Worm (Caenorhabditis elegans) whole organism, young adult: ENCODE data around the gene skr-17.
A peak's percentile ranks its signal among the peaks of the same experiment; 100 is the strongest.

Source experiments
- B0336.3 ChIP-seq: fragments of 200-800 bp; sonication (Bioruptor generic); IDR thresholded peaks from 2 replicates; pipeline ENCODE4 v1.3.6; 2022; ENCODE audit warnings: missing genetic modification characterization, missing compliant biosample characterization
- C06A6.2 ChIP-seq: fragments of 200-800 bp; sonication (Bioruptor generic); conservative IDR thresholded peaks from 2 replicates; pipeline ENCODE4 v1.3.6; 2022; ENCODE audit warnings: missing genetic modification characterization, missing compliant biosample characterization
- F22D6.2 ChIP-seq: sonication (generic microtip); optimal IDR thresholded peaks from 2 replicates; lab custom pipeline; 2016; ENCODE audit warnings: mild to moderate bottlenecking, missing genetic modification characterization, missing compliant biosample characterization
- F33H1.4 ChIP-seq: fragments of 200-800 bp; sonication (Bioruptor generic); IDR thresholded peaks from 2 replicates; pipeline ENCODE4 v1.3.6; 2022; ENCODE audit warnings: missing genetic modification reagents, missing genetic modification characterization, missing compliant biosample characterization
- F49E8.2 ChIP-seq: sonication (generic microtip); optimal IDR thresholded peaks from 3 replicates; lab custom pipeline; 2017; ENCODE audit warnings: missing genetic modification characterization, mild to moderate bottlenecking, missing compliant biosample characterization, antibody characterized with exemption, moderate library complexity; ENCODE audit not compliant: insufficient read depth
- F55B11.4 ChIP-seq: sonication (generic microtip); optimal IDR thresholded peaks from 2 replicates; lab custom pipeline; 2016; ENCODE audit warnings: missing compliant biosample characterization, missing genetic modification characterization, borderline replicate concordance; ENCODE audit not compliant: insufficient read depth
- F57A8.1 ChIP-seq: fragments of 200-800 bp; sonication (Bioruptor generic); optimal IDR thresholded peaks from 2 replicates; lab custom pipeline; 2018; ENCODE audit warnings: mild to moderate bottlenecking, missing genetic modification characterization, moderate library complexity, missing compliant biosample characterization
- Y53G8AR.9 ChIP-seq: fragments of 200-800 bp; sonication (Bioruptor generic); conservative IDR thresholded peaks from 2 replicates; pipeline ENCODE4 v1.3.6; 2022; ENCODE audit warnings: missing genetic modification reagents, missing genetic modification characterization, missing compliant biosample characterization
- Y56A3A.18 ChIP-seq: fragments of 200-800 bp; sonication (Bioruptor generic); IDR thresholded peaks from 2 replicates; pipeline ENCODE4 v1.3.6; 2022; ENCODE audit warnings: missing genetic modification reagents, missing genetic modification characterization, missing compliant biosample characterization
- Y67H2A.10 ChIP-seq: fragments of 200-800 bp; sonication (Bioruptor generic); conservative IDR thresholded peaks from 2 replicates; pipeline ENCODE4 v1.3.6; 2022; ENCODE audit warnings: missing genetic modification reagents, missing genetic modification characterization, missing compliant biosample characterization
- Y79H2A.3 ChIP-seq: fragments of 200-800 bp; sonication (Bioruptor generic); conservative IDR thresholded peaks from 2 replicates; pipeline ENCODE4 v1.3.6; 2022; ENCODE audit warnings: missing genetic modification reagents, missing genetic modification characterization, missing compliant biosample characterization
- Y95B8A.8 ChIP-seq: fragments of 200-800 bp; sonication (Bioruptor generic); IDR thresholded peaks from 2 replicates; pipeline ENCODE4 v1.3.6; 2022; ENCODE audit warnings: missing genetic modification reagents, missing genetic modification characterization, missing compliant biosample characterization
- akir-1 ChIP-seq: fragments of 200-800 bp; sonication (Bioruptor generic); optimal IDR thresholded peaks from 2 replicates; lab custom pipeline; 2018; ENCODE audit warnings: mild to moderate bottlenecking, missing genetic modification characterization, moderate library complexity, missing compliant biosample characterization
- ama-1 ChIP-seq, 3 experiments: fragments of 150-350 bp in 1 of 3; sonication (generic microtip) in 2 of 3; optimal IDR thresholded peaks; 2 replicates each; lab custom pipeline; 2014 to 2018; ENCODE audit warnings: missing biosample characterization in 2 of 3, missing genetic modification characterization in 2 of 3, missing genetic modification reagents in 2 of 3
- aptf-2 ChIP-seq: fragments of 200-800 bp; sonication (Bioruptor generic); conservative IDR thresholded peaks from 2 replicates; pipeline ENCODE4 v1.3.6; 2022; ENCODE audit warnings: missing genetic modification reagents, missing genetic modification characterization, missing compliant biosample characterization
- atf-7 ChIP-seq: sonication (generic microtip); optimal IDR thresholded peaks from 2 replicates; lab custom pipeline; 2017; ENCODE audit warnings: mild to moderate bottlenecking, missing genetic modification characterization, missing compliant biosample characterization
- bed-1 ChIP-seq: fragments of 200-800 bp; sonication (Bioruptor generic); IDR thresholded peaks from 2 replicates; pipeline ENCODE4 v1.3.6; 2022; ENCODE audit warnings: missing genetic modification reagents, missing genetic modification characterization, missing compliant biosample characterization
- cebp-1 ChIP-seq, 2 experiments: fragments of 200-800 bp in 1 of 2; sonication (Bioruptor generic) in 1 of 2; sonication (generic microtip) in 1 of 2; IDR thresholded peaks in 1 of 2; optimal IDR thresholded peaks in 1 of 2; 2 replicates each; pipeline versions ENCODE4 v1.3.6 to Lab custom; 2017 to 2022; ENCODE audit warnings: missing compliant biosample characterization in 2 of 2, missing genetic modification characterization in 2 of 2, mild to moderate bottlenecking in 1 of 2, missing genetic modification reagents in 1 of 2, moderate library complexity in 1 of 2
- cebp-2 ChIP-seq: fragments of 200-800 bp; sonication (Bioruptor generic); IDR thresholded peaks from 2 replicates; pipeline ENCODE4 v1.3.6; 2022; ENCODE audit warnings: missing genetic modification characterization, missing compliant biosample characterization
- ceh-58 ChIP-seq: fragments of 200-800 bp; sonication (Bioruptor generic); IDR thresholded peaks from 2 replicates; pipeline ENCODE4 v1.3.6; 2022; ENCODE audit warnings: missing genetic modification characterization, missing compliant biosample characterization
- ceh-91 ChIP-seq: fragments of 200-800 bp; sonication (Bioruptor generic); IDR thresholded peaks from 2 replicates; pipeline ENCODE4 v1.3.6; 2022; ENCODE audit warnings: missing genetic modification reagents, missing genetic modification characterization, missing compliant biosample characterization
- dox-1 ChIP-seq: fragments of 200-800 bp; sonication (Bioruptor generic); IDR thresholded peaks from 2 replicates; pipeline ENCODE4 v1.3.6; 2022; ENCODE audit warnings: missing genetic modification reagents, missing genetic modification characterization, missing compliant biosample characterization
- egrh-3 ChIP-seq: fragments of 200-800 bp; sonication (Bioruptor generic); IDR thresholded peaks from 2 replicates; pipeline ENCODE4 v1.3.6; 2022; ENCODE audit warnings: missing genetic modification reagents, missing genetic modification characterization, missing compliant biosample characterization
- fkh-3 ChIP-seq: sonication (generic microtip); optimal IDR thresholded peaks from 2 replicates; lab custom pipeline; 2016; ENCODE audit warnings: mild to moderate bottlenecking, missing genetic modification characterization, missing compliant biosample characterization
- him-1 ChIP-seq: sonication (generic microtip); optimal IDR thresholded peaks from 2 replicates; lab custom pipeline; 2016; ENCODE audit warnings: missing genotype, missing genetic modification reagents, missing genetic modification characterization, missing compliant biosample characterization
- hmg-1.2 ChIP-seq: fragments of 200-800 bp; sonication (Bioruptor generic); IDR thresholded peaks from 2 replicates; pipeline ENCODE4 v1.3.6; 2022; ENCODE audit warnings: missing genetic modification reagents, missing genetic modification characterization, missing compliant biosample characterization
- hrde-1 ChIP-seq: sonication (generic microtip); optimal IDR thresholded peaks from 2 replicates; lab custom pipeline; 2016; ENCODE audit warnings: missing genetic modification characterization, mild to moderate bottlenecking, missing compliant biosample characterization, moderate library complexity, missing genotype, missing genetic modification reagents, borderline replicate concordance
- hsf-1 ChIP-seq: fragments of 200-800 bp; sonication (Bioruptor generic); IDR thresholded peaks from 2 replicates; pipeline ENCODE4 v1.3.6; 2022; ENCODE audit warnings: missing genetic modification reagents, missing genetic modification characterization, missing compliant biosample characterization
- let-526 ChIP-seq: fragments of 200-800 bp; sonication (Bioruptor generic); IDR thresholded peaks from 2 replicates; pipeline ENCODE4 v1.3.6; 2022; ENCODE audit warnings: missing genetic modification reagents, missing genetic modification characterization, missing compliant biosample characterization
- lin-26 ChIP-seq: fragments of 200-800 bp; sonication (Bioruptor generic); IDR thresholded peaks from 2 replicates; pipeline ENCODE4 v1.3.6; 2022; ENCODE audit warnings: missing genetic modification reagents, missing genetic modification characterization, missing compliant biosample characterization
- lin-35 ChIP-seq, 3 experiments: fragments of 150-350 bp in 2 of 3; sonication (generic microtip) in 1 of 3; optimal IDR thresholded peaks; 2 replicates each; lab custom pipeline; 2014 to 2018; ENCODE audit warnings: missing biosample characterization in 3 of 3, missing genetic modification characterization in 3 of 3, missing genetic modification reagents in 3 of 3
- madf-10 ChIP-seq: sonication (generic microtip); optimal IDR thresholded peaks from 2 replicates; lab custom pipeline; 2016; ENCODE audit warnings: mild to moderate bottlenecking, missing genetic modification characterization, missing compliant biosample characterization
- madf-6 ChIP-seq: fragments of 200-800 bp; sonication (Bioruptor generic); IDR thresholded peaks from 2 replicates; pipeline ENCODE4 v1.3.6; 2022; ENCODE audit warnings: missing genetic modification reagents, missing genetic modification characterization, missing compliant biosample characterization
- nfya-1 ChIP-seq: sonication (generic microtip); optimal IDR thresholded peaks from 2 replicates; lab custom pipeline; 2017; ENCODE audit warnings: antibody characterized with exemption, missing compliant biosample characterization, missing genetic modification characterization, borderline replicate concordance; ENCODE audit not compliant: insufficient read depth
- nhr-80 ChIP-seq: sonication (generic microtip); optimal IDR thresholded peaks from 2 replicates; lab custom pipeline; 2016; ENCODE audit warnings: missing genetic modification characterization, missing compliant biosample characterization
- pbrm-1 ChIP-seq: fragments of 200-800 bp; sonication (Bioruptor generic); IDR thresholded peaks from 2 replicates; pipeline ENCODE4 v1.3.6; 2022; ENCODE audit warnings: missing genetic modification reagents, missing genetic modification characterization, missing compliant biosample characterization
- rpc-1 ChIP-seq, 2 experiments: fragments of 150-350 bp in 1 of 2; sonication (generic microtip) in 1 of 2; optimal IDR thresholded peaks; 2 replicates each; lab custom pipeline; 2014 to 2018; ENCODE audit warnings: missing biosample characterization in 1 of 2, missing genetic modification characterization in 1 of 2, missing genetic modification reagents in 1 of 2, missing genotype in 1 of 2
- sdz-38 ChIP-seq: sonication (generic microtip); optimal IDR thresholded peaks from 2 replicates; lab custom pipeline; 2016; ENCODE audit warnings: missing genotype, missing genetic modification characterization, missing compliant biosample characterization
- sea-2 ChIP-seq: fragments of 200-800 bp; sonication (Bioruptor generic); IDR thresholded peaks from 2 replicates; pipeline ENCODE4 v1.3.6; 2022; ENCODE audit warnings: missing genetic modification characterization, missing compliant biosample characterization
- snpc-1.3 ChIP-seq: sonication (generic microtip); optimal IDR thresholded peaks from 2 replicates; lab custom pipeline; 2017; ENCODE audit warnings: missing genetic modification characterization, mild to moderate bottlenecking, missing compliant biosample characterization, antibody characterized with exemption, moderate library complexity, missing genotype, missing genetic modification reagents; ENCODE audit not compliant: insufficient read depth
- sptf-2 ChIP-seq: fragments of 200-800 bp; sonication (Bioruptor generic); optimal IDR thresholded peaks from 2 replicates; lab custom pipeline; 2018; ENCODE audit warnings: mild to moderate bottlenecking, missing genetic modification characterization, missing compliant biosample characterization
- tbp1 ChIP-seq: fragments of 200-800 bp; sonication (Bioruptor generic); optimal IDR thresholded peaks from 2 replicates; lab custom pipeline; 2018; ENCODE audit warnings: mild to moderate bottlenecking, missing genetic modification characterization, missing compliant biosample characterization
- tlf-1 ChIP-seq: fragments of 200-800 bp; sonication (Bioruptor generic); optimal IDR thresholded peaks from 2 replicates; lab custom pipeline; 2018; ENCODE audit warnings: mild to moderate bottlenecking, missing genetic modification characterization, missing compliant biosample characterization
- unc-62 ChIP-seq: fragments of 150-350 bp; optimal IDR thresholded peaks from 2 replicates; lab custom pipeline; 2014; ENCODE audit warnings: missing biosample characterization, missing genetic modification reagents, missing genetic modification characterization
- ztf-22 ChIP-seq: fragments of 200-800 bp; sonication (Bioruptor generic); optimal IDR thresholded peaks from 2 replicates; lab custom pipeline; 2018; ENCODE audit warnings: mild to moderate bottlenecking, missing genetic modification characterization, moderate library complexity, missing compliant biosample characterization
- ztf-25 ChIP-seq: fragments of 200-800 bp; sonication (Bioruptor generic); IDR thresholded peaks from 2 replicates; pipeline ENCODE4 v1.3.6; 2022; ENCODE audit warnings: missing genetic modification reagents, missing genetic modification characterization, missing compliant biosample characterization
- ztf-6 ChIP-seq: fragments of 200-800 bp; sonication (Bioruptor generic); IDR thresholded peaks from 2 replicates; pipeline ENCODE4 v1.3.6; 2022; ENCODE audit warnings: missing genetic modification reagents, missing genetic modification characterization, missing compliant biosample characterization

skr-17 gene

ce11 chrII:7808950-7809349 is 25.6 kb downstream of the skr-17 start:
- TF ChIP-seq let-526 (no peak), pbrm-1 (GFP tag; lab: Robert Waterston, UW) (no peak), B0336.3 (GFP tag; lab: Robert Waterston, UW) (peak; percentile 59; the same call in 1 of the 2 replicates), madf-10 (peak; percentile 3), F49E8.2 (tag; lab: Kevin White, UChicago) (no peak), aptf-2 (no peak), unc-62 (GFP tag; lab: Kevin White, UChicago) (no peak), C06A6.2 (GFP tag; lab: Robert Waterston, UW) (no peak), ceh-91 (GFP tag; lab: Robert Waterston, UW) (no peak), cebp-2 (GFP tag; lab: Robert Waterston, UW) (no peak), snpc-1.3 (no peak), hsf-1 (GFP tag; lab: Robert Waterston, UW) (no peak), egrh-3 (no peak), rpc-1 (optimal IDR thresholded peaks at IDR 0.05; lab: Kevin White, UChicago) (no peak), rpc-1 (tag; optimal IDR thresholded peaks at IDR 0.05; lab: Kevin White, UChicago) (no peak), hrde-1 (no peak), bed-1 (GFP tag; lab: Robert Waterston, UW) (no peak), tlf-1 (no peak), ztf-22 (GFP tag; lab: Kevin White, UChicago) (peak; percentile 41), atf-7 (tag; lab: Kevin White, UChicago) (no peak), ama-1 (optimal IDR thresholded peaks at IDR 0.05; lab: Kevin White, UChicago) (no peak), ama-1 (GFP tag; optimal IDR thresholded peaks at IDR 0.05; lab: Kevin White, UChicago) (no peak), lin-26 (GFP tag; lab: Robert Waterston, UW) (no peak), sea-2 (no peak), ztf-6 (GFP tag; lab: Robert Waterston, UW) (no peak), Y53G8AR.9 (GFP tag; lab: Robert Waterston, UW) (no peak), Y79H2A.3 (GFP tag; lab: Robert Waterston, UW) (no peak), akir-1 (no peak), sdz-38 (tag; lab: Kevin White, UChicago) (no peak), Y67H2A.10 (no peak), lin-35 (GFP tag; optimal IDR thresholded peaks at IDR 0.05; lab: Kevin White, UChicago) (no peak), ceh-58 (GFP tag; lab: Robert Waterston, UW) (no peak), him-1 (tag; lab: Kevin White, UChicago) (no peak), nfya-1 (no peak), ztf-25 (GFP tag; lab: Robert Waterston, UW) (no peak), F33H1.4 (no peak), tbp1 (peak; percentile 5), madf-6 (GFP tag; lab: Robert Waterston, UW) (no peak), Y56A3A.18 (no peak), dox-1 (GFP tag; lab: Robert Waterston, UW) (no peak; the same call in 1 of the 2 replicates), F57A8.1 (GFP tag; lab: Kevin White, UChicago) (no peak), sptf-2 (GFP tag; lab: Kevin White, UChicago) (no peak), nhr-80 (tag; lab: Kevin White, UChicago) (peak; percentile 99), cebp-1 (GFP tag; IDR thresholded peaks at IDR 0.05; lab: Robert Waterston, UW) (no peak), cebp-1 (tag; optimal IDR thresholded peaks at IDR 0.05; lab: Kevin White, UChicago) (peak; percentile 58), hmg-1.2 (GFP tag; lab: Robert Waterston, UW) (peak; percentile 87), Y95B8A.8 (GFP tag; lab: Robert Waterston, UW) (no peak), fkh-3 (tag; lab: Kevin White, UChicago) (no peak), F55B11.4 (tag; lab: Kevin White, UChicago) (no peak), F22D6.2 (no peak)
